Worm (Caenorhabditis elegans): ENCODE measurements around the gene dmsr-9.
A peak's percentile ranks its signal among the peaks of the same experiment; 100 is the strongest.

Gene dmsr-9

DNA sequence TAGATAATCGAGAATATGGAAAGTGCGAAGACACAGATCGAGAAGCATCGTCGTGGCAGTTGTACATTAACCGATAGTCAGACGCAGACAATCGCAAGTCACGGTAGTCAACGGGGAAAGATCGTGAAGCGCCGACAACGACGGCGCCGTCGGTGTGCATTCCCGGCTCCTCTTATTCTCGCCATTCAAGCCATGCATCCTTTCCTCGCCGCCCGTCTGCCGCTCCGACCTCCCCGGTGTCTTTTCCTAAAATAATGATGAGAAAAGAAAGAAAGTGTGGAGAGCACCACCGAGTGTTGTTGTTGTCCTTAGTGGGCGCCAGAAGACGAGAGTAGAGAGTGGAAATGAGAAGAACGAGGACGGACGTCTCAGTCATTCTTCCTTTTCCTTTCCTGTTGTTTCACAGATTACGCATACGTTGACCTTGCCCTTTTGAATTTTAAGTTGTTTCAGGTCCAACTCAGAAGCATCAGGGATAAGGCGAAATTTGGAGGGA is 5.7 kb downstream of the dmsr-9 start, which contains the start of gene ZC404.1:
ZC404.1 (plus strand) TSS at position 446 of the 496 bp plus-strand sequence.
- TF ChIP-seq snpc-4 (tag; optimal IDR thresholded peaks at IDR 0.05) (peak; percentile 71), tbx-2 (tag; optimal IDR thresholded peaks at IDR 0.05) (no peak), lin-39 (tag; optimal IDR thresholded peaks at IDR 0.05) (peak; percentile 28), hmg-11 (tag; optimal IDR thresholded peaks at IDR 0.05) (no peak)

DNA sequence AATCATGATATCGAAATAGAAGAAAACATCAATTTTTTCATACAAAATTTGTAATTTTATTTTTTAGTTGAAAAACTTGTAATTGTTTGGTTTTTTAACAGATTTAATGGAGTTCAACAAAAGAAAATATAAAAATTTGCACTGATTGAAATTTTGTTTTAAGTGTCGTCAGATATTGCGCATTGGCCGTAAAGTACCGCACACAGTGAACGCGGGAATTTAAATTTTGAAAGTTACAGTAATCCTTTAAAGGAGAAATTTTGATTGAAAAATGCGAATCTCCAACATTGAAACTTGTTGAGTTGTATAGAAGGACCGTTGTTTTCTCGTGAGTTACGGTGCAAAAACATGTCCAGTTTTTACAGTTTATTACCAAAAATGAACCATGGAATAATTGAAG is 6.5 kb downstream of the dmsr-9 start:
- TF ChIP-seq pha-4 (tag; optimal IDR thresholded peaks at IDR 0.05) (peak; percentile 7), nhr-77 (tag; optimal IDR thresholded peaks at IDR 0.05) (no peak)

DNA sequence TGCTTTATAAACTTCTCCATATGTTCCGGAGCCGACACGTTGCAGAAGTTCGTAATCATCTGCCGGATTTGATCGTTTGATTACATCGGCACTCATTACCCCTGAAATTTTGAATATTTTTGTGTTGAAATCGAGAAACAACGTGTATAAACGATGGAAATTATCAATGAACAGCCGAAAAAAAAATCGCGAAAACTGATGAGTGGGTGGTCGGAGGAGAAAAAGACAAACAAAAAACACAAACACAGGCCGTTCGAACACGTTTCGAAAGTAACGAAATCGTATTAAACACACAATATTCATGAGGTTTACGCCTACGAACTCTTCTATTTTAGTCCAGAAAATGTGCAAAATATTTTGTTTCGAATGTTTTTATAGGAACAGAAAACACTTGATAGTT is 6.9 kb downstream of the dmsr-9 start, which contains the start of gene gck-2:
gck-2 (minus strand) TSS at position 101 of the 400 bp plus-strand sequence.
- TF ChIP-seq nhr-25 (tag; optimal IDR thresholded peaks at IDR 0.05) (no peak), nhr-43 (tag; optimal IDR thresholded peaks at IDR 0.05; ENCODE audit: poor library complexity, severe bottlenecking) (no peak), ceh-82 (tag; optimal IDR thresholded peaks at IDR 0.05) (no peak), fos-1 (tag; optimal IDR thresholded peaks at IDR 0.05) (no peak), nhr-12 (tag; optimal IDR thresholded peaks at IDR 0.05) (no peak), nhr-23 (tag; optimal IDR thresholded peaks at IDR 0.05) (no peak), R02D3.7 (tag; optimal IDR thresholded peaks at IDR 0.05) (no peak), pqm-1 (tag; optimal IDR thresholded peaks at IDR 0.05) (no peak), aly-2 (tag; optimal IDR thresholded peaks at IDR 0.05) (no peak), elt-1 (tag; optimal IDR thresholded peaks at IDR 0.05) (no peak), unc-62 (GFP tag; optimal IDR thresholded peaks at IDR 0.05) (no peak), ceh-28 (tag; optimal IDR thresholded peaks at IDR 0.05) (no peak), nhr-77 (tag; optimal IDR thresholded peaks at IDR 0.05) (no peak), nhr-28 (tag; optimal IDR thresholded peaks at IDR 0.05) (no peak), sea-2 (GFP tag; optimal IDR thresholded peaks at IDR 0.05) (no peak), fkh-10 (GFP tag; optimal IDR thresholded peaks at IDR 0.05) (no peak), hmg-11 (tag; optimal IDR thresholded peaks at IDR 0.05) (no peak), ceh-16 (tag; optimal IDR thresholded peaks at IDR 0.05) (no peak), lsy-12 (tag; optimal IDR thresholded peaks at IDR 0.05) (no peak)

DNA sequence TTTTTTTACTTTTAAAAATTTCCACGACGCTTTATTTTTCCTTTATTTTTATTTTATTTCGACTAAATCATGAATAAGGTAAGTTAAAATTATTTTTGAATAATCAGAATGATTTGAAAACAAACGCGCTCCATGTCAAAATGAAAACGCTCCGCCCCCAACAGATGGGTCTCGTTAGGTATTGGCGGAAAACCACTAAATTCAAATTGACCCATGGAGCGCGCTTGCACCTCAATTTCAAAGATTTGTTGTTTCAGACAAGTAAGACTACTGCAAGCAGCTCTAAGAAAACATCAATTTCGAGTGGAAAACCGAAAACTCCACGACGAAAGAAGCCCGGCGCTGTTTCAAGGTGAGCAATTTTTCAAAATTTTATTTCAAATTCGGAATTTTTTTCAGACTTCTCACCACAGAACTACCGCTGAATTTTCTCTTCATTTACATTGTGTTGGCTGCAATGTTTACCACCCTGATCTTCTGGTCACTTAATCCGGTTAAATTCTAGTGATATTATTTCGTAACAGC is 11.5 kb downstream of the dmsr-9 start, which contains the start of gene ZC404.2:
ZC404.2 (plus strand) TSS at position 47 of the 525 bp plus-strand sequence.
- TF ChIP-seq elt-2 (tag; optimal IDR thresholded peaks at IDR 0.05), result no peak
- no peak for TF ChIP-seq unc-39 (tag; optimal IDR thresholded peaks at IDR 0.05)
- no peak for TF ChIP-seq egl-5 (tag; optimal IDR thresholded peaks at IDR 0.05)
- TF ChIP-seq ama-1 (optimal IDR thresholded peaks at IDR 0.05), result no peak
- no peak for TF ChIP-seq lin-39 (tag; optimal IDR thresholded peaks at IDR 0.05)
- TF ChIP-seq nhr-23 (tag; optimal IDR thresholded peaks at IDR 0.05), result no peak
- TF ChIP-seq ZK546.5 (tag; optimal IDR thresholded peaks at IDR 0.05), result no peak
- no peak for TF ChIP-seq fkh-2 (tag; optimal IDR thresholded peaks at IDR 0.05)
- TF ChIP-seq nhr-25 (tag; optimal IDR thresholded peaks at IDR 0.05), result no peak
- no peak for TF ChIP-seq ztf-11 (tag; optimal IDR thresholded peaks at IDR 0.05)

DNA sequence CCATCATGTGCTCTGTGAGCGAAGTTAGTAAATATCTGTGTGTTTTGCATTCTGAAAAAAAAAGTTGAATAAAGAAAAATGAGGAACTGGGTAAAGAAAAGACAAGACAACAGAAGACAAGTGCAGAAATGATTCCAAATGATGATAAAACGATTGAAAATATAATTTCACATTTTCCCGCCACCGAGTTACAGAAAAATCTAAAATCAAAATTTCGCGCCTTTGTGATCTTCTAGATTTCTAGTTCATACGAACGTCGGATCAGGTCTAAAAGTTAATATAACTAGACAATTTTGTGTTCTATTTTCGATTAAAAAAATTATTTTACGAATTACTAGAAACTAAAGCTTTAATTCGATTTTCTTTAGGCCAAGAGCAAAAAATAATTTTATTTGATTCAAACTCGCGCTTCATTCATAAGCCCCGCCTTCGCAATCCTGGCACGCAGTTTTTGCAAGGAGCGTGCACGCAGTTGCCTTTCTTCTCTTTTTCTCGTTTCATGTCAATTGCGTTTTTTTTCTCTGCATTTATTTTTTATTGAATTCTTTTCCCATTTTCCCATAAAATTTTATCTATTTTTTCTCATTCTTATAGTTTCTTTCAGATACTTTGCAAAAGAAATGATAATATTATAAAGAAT is 14.5 kb downstream of the dmsr-9 start, which contains the start of the genes spn-4 and spe-39:
spn-4 (minus strand) TSS at position 51 of the 640 bp plus-strand sequence.
spe-39 (plus strand) TSS at position 599 of the 640 bp plus-strand sequence.
- no peak for TF ChIP-seq pha-4 (tag; optimal IDR thresholded peaks at IDR 0.05)
- TF ChIP-seq R02D3.7 (tag; optimal IDR thresholded peaks at IDR 0.05), result peak; percentile 66
- TF ChIP-seq nhr-11 (tag; optimal IDR thresholded peaks at IDR 0.05), result no peak
- no peak for TF ChIP-seq fos-1 (tag; optimal IDR thresholded peaks at IDR 0.05)
- TF ChIP-seq nfya-1 (tag; optimal IDR thresholded peaks at IDR 0.05; ENCODE audit: insufficient read depth), result peak; percentile 83
- peak; percentile 65 for TF ChIP-seq lin-39 (tag; optimal IDR thresholded peaks at IDR 0.05)
- no peak for TF ChIP-seq unc-39 (tag; optimal IDR thresholded peaks at IDR 0.05)
- no peak for TF ChIP-seq nhr-237 (tag; optimal IDR thresholded peaks at IDR 0.05)
- no peak for TF ChIP-seq mdl-1 (tag; optimal IDR thresholded peaks at IDR 0.05)
- TF ChIP-seq sea-2 (GFP tag; optimal IDR thresholded peaks at IDR 0.05), result no peak
- TF ChIP-seq nhr-43 (tag; optimal IDR thresholded peaks at IDR 0.05; ENCODE audit: poor library complexity, severe bottlenecking), result peak; percentile 77
- TF ChIP-seq lin-15B (tag; optimal IDR thresholded peaks at IDR 0.05), result peak; percentile 55
- no peak for TF ChIP-seq ceh-16 (tag; optimal IDR thresholded peaks at IDR 0.05)
- peak; percentile 51 for TF ChIP-seq nhr-76 (tag; optimal IDR thresholded peaks at IDR 0.05)
- no peak for TF ChIP-seq nhr-28 (tag; optimal IDR thresholded peaks at IDR 0.05)
- peak; percentile 53 for TF ChIP-seq skn-1 (tag; optimal IDR thresholded peaks at IDR 0.05)
- no peak for TF ChIP-seq ZK546.5 (tag; optimal IDR thresholded peaks at IDR 0.05)
- no peak for TF ChIP-seq fkh-2 (tag; optimal IDR thresholded peaks at IDR 0.05)
- no peak for TF ChIP-seq egl-27 (tag; optimal IDR thresholded peaks at IDR 0.05)
- TF ChIP-seq mml-1 (tag; optimal IDR thresholded peaks at IDR 0.05), result no peak
- no peak for TF ChIP-seq jun-1 (tag; optimal IDR thresholded peaks at IDR 0.05)
- no peak for TF ChIP-seq daf-12 (tag; optimal IDR thresholded peaks at IDR 0.05)
- TF ChIP-seq lsy-12 (tag; optimal IDR thresholded peaks at IDR 0.05), result peak; percentile 10
- peak; percentile 29 for TF ChIP-seq pqm-1 (tag; optimal IDR thresholded peaks at IDR 0.05)
- TF ChIP-seq hmg-11 (tag; optimal IDR thresholded peaks at IDR 0.05), result peak; percentile 92
- peak; percentile 47 for TF ChIP-seq snpc-4 (tag; optimal IDR thresholded peaks at IDR 0.05)
- no peak for TF ChIP-seq elt-3 (tag; optimal IDR thresholded peaks at IDR 0.05)
- TF ChIP-seq fkh-10 (GFP tag; optimal IDR thresholded peaks at IDR 0.05), result no peak

Measured in whole organism, L3 larva.